Worm (Caenorhabditis elegans): ENCODE measurements around the gene fbxb-47.

ce11 chrII:1672673-1673072, 30.6 kb downstream of the fbxb-47 start:
- no peak for TF ChIP-seq F37B4.10 (GFP tag; IDR thresholded peaks at IDR 0.05)
- TF ChIP-seq ztf-3 (GFP tag; optimal IDR thresholded peaks at IDR 0.05): no peak
- no peak for TF ChIP-seq snpc-1.3 (tag; optimal IDR thresholded peaks at IDR 0.05; ENCODE audit: insufficient read depth)
